Worm (Caenorhabditis elegans): Measurements from ENCODE around the gene hcf-1.

hcf-1 gene

ce11 chrIV:7743539-7743938 lies 30.5 kb downstream of the hcf-1 start, which contains the start of gene npr-35:
TSS of gene npr-35 (plus strand) at chrIV:7743839.
- TF ChIP-seq aly-2 (tag; optimal IDR thresholded peaks at IDR 0.05) (no peak), lin-35 (GFP tag; optimal IDR thresholded peaks at IDR 0.05) (no peak), lin-39 (tag; optimal IDR thresholded peaks at IDR 0.05) (no peak), fkh-4 (tag; optimal IDR thresholded peaks at IDR 0.05; ENCODE audit: borderline replicate concordance) (no peak), lin-15B (tag; optimal IDR thresholded peaks at IDR 0.05) (no peak), mep-1 (tag; optimal IDR thresholded peaks at IDR 0.05) (no peak), nhr-47 (tag; optimal IDR thresholded peaks at IDR 0.05) (no peak), ama-1 (optimal IDR thresholded peaks at IDR 0.05) (no peak), pax-3 (tag; optimal IDR thresholded peaks at IDR 0.05) (no peak), blmp-1 (tag; optimal IDR thresholded peaks at IDR 0.05) (no peak), lsy-2 (tag; optimal IDR thresholded peaks at IDR 0.05) (no peak)

- TF ChIP-seq lin-14 (GFP tag; optimal IDR thresholded peaks at IDR 0.05), result peak; percentile 66
- TF ChIP-seq swsn-7 (tag; optimal IDR thresholded peaks at IDR 0.05), result no peak
- no peak for TF ChIP-seq nhr-20 (tag; optimal IDR thresholded peaks at IDR 0.05)
- TF ChIP-seq tbx-2 (tag; optimal IDR thresholded peaks at IDR 0.05), result peak; percentile 39
Measured at ce11 chrIV:7736616-7737015, 37.5 kb downstream of the hcf-1 start.

ce11 chrIV:7734619-7735018 lies 39.5 kb downstream of the hcf-1 start, which contains the start of gene clx-1:
TSS of gene clx-1 (plus strand) at chrIV:7734648.
- TF ChIP-seq nhr-28 (tag; optimal IDR thresholded peaks at IDR 0.05) (no peak), unc-98 (GFP tag; IDR thresholded peaks at IDR 0.05) (no peak), pqm-1 (tag; optimal IDR thresholded peaks at IDR 0.05) (no peak), C04F5.9 (tag; optimal IDR thresholded peaks at IDR 0.05) (no peak), zip-4 (GFP tag; optimal IDR thresholded peaks at IDR 0.05) (no peak), ztf-11 (tag; optimal IDR thresholded peaks at IDR 0.05) (no peak), alr-1 (tag; optimal IDR thresholded peaks at IDR 0.05; ENCODE audit: borderline replicate concordance) (no peak), jun-1 (tag; optimal IDR thresholded peaks at IDR 0.05) (no peak), fkh-10 (GFP tag; optimal IDR thresholded peaks at IDR 0.05) (no peak), nhr-76 (tag; optimal IDR thresholded peaks at IDR 0.05) (no peak), nhr-77 (tag; optimal IDR thresholded peaks at IDR 0.05) (no peak), isw-1 (GFP tag; IDR thresholded peaks at IDR 0.05) (no peak), mab-9 (GFP tag; IDR thresholded peaks at IDR 0.05) (no peak), lin-35 (GFP tag; optimal IDR thresholded peaks at IDR 0.05) (no peak), efl-3 (GFP tag; optimal IDR thresholded peaks at IDR 0.05) (no peak), pag-3 (tag; optimal IDR thresholded peaks at IDR 0.05; ENCODE audit: borderline replicate concordance, insufficient read depth) (no peak)

- TF ChIP-seq ceh-8 (GFP tag; optimal IDR thresholded peaks at IDR 0.05), result no peak
- TF ChIP-seq unc-98 (GFP tag; IDR thresholded peaks at IDR 0.05), result no peak
- no peak for TF ChIP-seq unc-130 (tag; optimal IDR thresholded peaks at IDR 0.05)
- TF ChIP-seq efl-3 (GFP tag; optimal IDR thresholded peaks at IDR 0.05), result no peak
- TF ChIP-seq dpl-1 (GFP tag; optimal IDR thresholded peaks at IDR 0.05), result no peak
- no peak for TF ChIP-seq fkh-4 (tag; optimal IDR thresholded peaks at IDR 0.05; ENCODE audit: borderline replicate concordance)
- TF ChIP-seq ztf-4 (tag; optimal IDR thresholded peaks at IDR 0.05), result no peak
- TF ChIP-seq ceh-88 (GFP tag; IDR thresholded peaks at IDR 0.05), result no peak
- TF ChIP-seq unc-62 (GFP tag; optimal IDR thresholded peaks at IDR 0.05), result no peak
- no peak for TF ChIP-seq mdl-1 (tag; optimal IDR thresholded peaks at IDR 0.05)
- TF ChIP-seq nhr-71 (tag; optimal IDR thresholded peaks at IDR 0.05), result no peak
Measured at ce11 chrIV:7734173-7734572, 39.9 kb downstream of the hcf-1 start.
